Worm (Caenorhabditis elegans): ENCODE results near the gene faah-3.

Gene faah-3

ce11 chrIV:953136-953535 lies 7.7 kb upstream of the faah-3 start:
- TF ChIP-seq lin-1 (GFP tag; IDR thresholded peaks at IDR 0.05) (no peak), daf-19 (GFP tag; conservative IDR thresholded peaks at IDR 0.05) (no peak), aha-1 (tag) (peak; percentile 90), madf-5 (GFP tag; IDR thresholded peaks at IDR 0.05) (no peak), lin-39 (tag; optimal IDR thresholded peaks at IDR 0.05) (no peak)

ce11 chrIV:951569-951968 lies 6.1 kb upstream of the faah-3 start:
- TF ChIP-seq nhr-41 (GFP tag; IDR thresholded peaks at IDR 0.05) (no peak), ctbp-1 (GFP tag; IDR thresholded peaks at IDR 0.05) (0 out of 2 replicates have a peak, but pooled peaks have one; percentile 22)

- TF ChIP-seq F10B5.3 (tag; optimal IDR thresholded peaks at IDR 0.05) = no peak
- peak in 1 of 2 experiments; percentile 56 for TF ChIP-seq unc-62 (GFP tag; optimal IDR thresholded peaks at IDR 0.05 in 1 of 2)
- TF ChIP-seq unc-62 (tag; optimal IDR thresholded peaks at IDR 0.05) = no peak
- TF ChIP-seq dpl-1 (GFP tag; optimal IDR thresholded peaks at IDR 0.05) = no peak
- TF ChIP-seq rbr-2 (tag; optimal IDR thresholded peaks at IDR 0.05) = no peak
- TF ChIP-seq mes-2 (tag; optimal IDR thresholded peaks at IDR 0.05; ENCODE audit: poor library complexity, severe bottlenecking) = no peak
- TF ChIP-seq jun-1 (tag; optimal IDR thresholded peaks at IDR 0.05) = no peak
- TF ChIP-seq nhr-28 (tag; optimal IDR thresholded peaks at IDR 0.05) = peak; percentile 18
- TF ChIP-seq F37D6.2 (tag; optimal IDR thresholded peaks at IDR 0.05) = no peak
- TF ChIP-seq ama-1 (optimal IDR thresholded peaks at IDR 0.05) = no peak
- TF ChIP-seq aha-1 (tag) = peak; percentile 60
These were observed 4.6 kb upstream of the faah-3 start for ce11 chrIV:949940-950592.

- TF ChIP-seq cey-2 (tag; optimal IDR thresholded peaks at IDR 0.05; ENCODE audit: borderline replicate concordance, insufficient read depth) (no peak), mes-2 (tag; optimal IDR thresholded peaks at IDR 0.05; ENCODE audit: poor library complexity, severe bottlenecking) (no peak), lin-38 (GFP tag; IDR thresholded peaks at IDR 0.05) (no peak), dmd-9 (GFP tag; IDR thresholded peaks at IDR 0.05) (no peak), F44E2.7 (GFP tag; IDR thresholded peaks at IDR 0.05) (no peak), nhr-77 (tag; optimal IDR thresholded peaks at IDR 0.05) (no peak), mxl-2 (GFP tag; conservative IDR thresholded peaks at IDR 0.05) (no peak), hif-1 (tag; optimal IDR thresholded peaks at IDR 0.05) (no peak), zag-1 (tag; optimal IDR thresholded peaks at IDR 0.05) (no peak), zfp-2 (tag; optimal IDR thresholded peaks at IDR 0.05) (no peak), ztf-11 (tag; optimal IDR thresholded peaks at IDR 0.05) (no peak)
These were observed 9.7 kb downstream of the faah-3 start, which contains the start of gene F58H7.1 for ce11 chrIV:935725-936124. Gene F58H7.1, minus strand, starts transcription at chrIV:935825.

ce11 chrIV:927510-927909 lies 17.9 kb downstream of the faah-3 start:
- TF ChIP-seq skn-1 (tag; optimal IDR thresholded peaks at IDR 0.05) (no peak), tag-97 (GFP tag; IDR thresholded peaks at IDR 0.05) (no peak), daf-19 (GFP tag; conservative IDR thresholded peaks at IDR 0.05) (no peak), fkh-10 (GFP tag; optimal IDR thresholded peaks at IDR 0.05) (peak; percentile 84), ctbp-1 (GFP tag; IDR thresholded peaks at IDR 0.05) (no peak), Y5F2A.4 (GFP tag; optimal IDR thresholded peaks at IDR 0.05) (no peak), F49E8.2 (tag; optimal IDR thresholded peaks at IDR 0.05; ENCODE audit: borderline replicate concordance) (no peak), nhr-102 (tag; optimal IDR thresholded peaks at IDR 0.05) (no peak), sdz-12 (GFP tag; optimal IDR thresholded peaks at IDR 0.05) (no peak), hif-1 (tag; optimal IDR thresholded peaks at IDR 0.05) (no peak), dmd-6 (GFP tag; IDR thresholded peaks at IDR 0.05) (no peak), lim-7 (GFP tag; IDR thresholded peaks at IDR 0.05) (no peak), ces-1 (GFP tag; optimal IDR thresholded peaks at IDR 0.05) (peak; percentile 83)

Measured in whole organism, L4 larva.